Worm (Caenorhabditis elegans): ENCODE results near the gene C09B9.2.

- no peak for TF ChIP-seq pax-3 (tag; optimal IDR thresholded peaks at IDR 0.05)
- TF ChIP-seq nhr-237 (tag; optimal IDR thresholded peaks at IDR 0.05) = no peak
- no peak for TF ChIP-seq elt-3 (tag; optimal IDR thresholded peaks at IDR 0.05)
- TF ChIP-seq aly-2 (tag; optimal IDR thresholded peaks at IDR 0.05) = no peak
- TF ChIP-seq unc-130 (tag; optimal IDR thresholded peaks at IDR 0.05) = no peak
- TF ChIP-seq nhr-28 (tag; optimal IDR thresholded peaks at IDR 0.05) = no peak
- TF ChIP-seq F16B12.6 (tag; optimal IDR thresholded peaks at IDR 0.05) = no peak
- TF ChIP-seq nhr-76 (tag; optimal IDR thresholded peaks at IDR 0.05) = no peak
- no peak for TF ChIP-seq zag-1 (tag; optimal IDR thresholded peaks at IDR 0.05)
- no peak for TF ChIP-seq sptf-1 (tag; optimal IDR thresholded peaks at IDR 0.05)
- no peak for TF ChIP-seq tlp-1 (tag; optimal IDR thresholded peaks at IDR 0.05)
- no peak for TF ChIP-seq ztf-4 (tag; optimal IDR thresholded peaks at IDR 0.05)
Measured at ce11 chrIV:5054297-5054696, 25.2 kb downstream of the C09B9.2 start.

Data from whole organism, L1 larva.